Worm (Caenorhabditis elegans): ENCODE measurements around the gene C44C10.15.

C44C10.15 gene

ce11 chrX:11673063-11673759, 27.0 kb downstream of the C44C10.15 start:
- TF ChIP-seq ztf-1 (GFP tag; conservative IDR thresholded peaks at IDR 0.05) (no peak), sma-9 (GFP tag; optimal IDR thresholded peaks at IDR 0.05) (no peak), sma-9 (tag; optimal IDR thresholded peaks at IDR 0.05) (no peak), ama-1 (optimal IDR thresholded peaks at IDR 0.05) (no peak), mab-5 (tag; optimal IDR thresholded peaks at IDR 0.05) (peak; percentile 7)

ce11 chrX:11666545-11667177, 33.5 kb downstream of the C44C10.15 start, which contains the start of gene noca-2:
TSS of gene noca-2 (plus strand) at chrX:11667127.
- TF ChIP-seq C34F6.9 (tag; optimal IDR thresholded peaks at IDR 0.05) (peak; percentile 75), zag-1 (tag; optimal IDR thresholded peaks at IDR 0.05) (peak; percentile 55), egl-27 (tag; optimal IDR thresholded peaks at IDR 0.05) (peak; percentile 36), ama-1 (optimal IDR thresholded peaks at IDR 0.05) (no peak), F13H6.1 (tag; optimal IDR thresholded peaks at IDR 0.05) (peak; percentile 47), unc-55 (GFP tag; optimal IDR thresholded peaks at IDR 0.05) (peak; percentile 81), unc-39 (tag; optimal IDR thresholded peaks at IDR 0.05) (no peak), crh-2 (tag; optimal IDR thresholded peaks at IDR 0.05) (peak; percentile 8), fos-1 (tag; optimal IDR thresholded peaks at IDR 0.05) (peak; percentile 15), nhr-129 (tag; optimal IDR thresholded peaks at IDR 0.05) (peak; percentile 6), sem-4 (tag; optimal IDR thresholded peaks at IDR 0.05) (peak; percentile 3), alr-1 (tag; optimal IDR thresholded peaks at IDR 0.05) (no peak), gmeb-1 (tag; optimal IDR thresholded peaks at IDR 0.05) (no peak), elt-3 (tag; optimal IDR thresholded peaks at IDR 0.05) (no peak), sma-9 (GFP tag; optimal IDR thresholded peaks at IDR 0.05) (peak; percentile 67), sma-9 (tag; optimal IDR thresholded peaks at IDR 0.05) (no peak), lsy-2 (tag; optimal IDR thresholded peaks at IDR 0.05) (peak in 1 of 2 experiments; percentile 44), mab-5 (tag; optimal IDR thresholded peaks at IDR 0.05) (peak; percentile 76)

ce11 chrX:11665522-11666017, 34.6 kb downstream of the C44C10.15 start:
- TF ChIP-seq nhr-25 (tag; optimal IDR thresholded peaks at IDR 0.05): peak; percentile 14
- TF ChIP-seq blmp-1 (tag; optimal IDR thresholded peaks at IDR 0.05; ENCODE audit: insufficient read depth): peak; percentile 95
- TF ChIP-seq lsy-2 (tag; optimal IDR thresholded peaks at IDR 0.05): no peak
- TF ChIP-seq sem-4 (tag; optimal IDR thresholded peaks at IDR 0.05): peak; percentile 40
- TF ChIP-seq sma-9 (GFP tag; optimal IDR thresholded peaks at IDR 0.05): no peak
- no peak for TF ChIP-seq sma-9 (tag; optimal IDR thresholded peaks at IDR 0.05)

DNA sequence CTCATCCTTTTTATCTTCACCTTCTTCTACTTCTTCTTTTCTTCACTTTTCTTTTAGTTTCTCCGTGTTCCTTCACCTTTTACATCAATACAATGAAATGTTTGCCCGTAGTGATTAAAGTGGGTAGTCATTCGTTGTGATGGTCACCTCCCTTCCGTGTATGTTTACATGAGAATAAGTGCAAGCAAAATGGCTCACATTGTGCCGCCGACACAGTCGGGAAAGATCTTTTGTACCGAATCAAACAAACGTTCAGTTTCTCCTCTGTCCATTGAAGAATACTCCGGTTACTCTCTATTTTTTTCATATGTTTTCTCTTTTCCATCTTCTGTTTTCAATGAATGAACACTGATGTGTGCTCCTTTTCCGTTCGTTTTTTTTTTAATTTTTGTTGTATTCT, 36.0 kb downstream of the C44C10.15 start:
- TF ChIP-seq peb-1 (tag; optimal IDR thresholded peaks at IDR 0.05): no peak
- TF ChIP-seq ceh-16 (tag; optimal IDR thresholded peaks at IDR 0.05): no peak
- no peak for TF ChIP-seq elt-1 (tag; optimal IDR thresholded peaks at IDR 0.05)
- TF ChIP-seq dmd-4 (tag; optimal IDR thresholded peaks at IDR 0.05): no peak
- no peak for TF ChIP-seq nhr-237 (tag; optimal IDR thresholded peaks at IDR 0.05)
- no peak for TF ChIP-seq ceh-82 (tag; optimal IDR thresholded peaks at IDR 0.05)
- no peak for TF ChIP-seq egl-27 (tag; optimal IDR thresholded peaks at IDR 0.05)
- TF ChIP-seq gmeb-1 (tag; optimal IDR thresholded peaks at IDR 0.05): no peak
- TF ChIP-seq ama-1 (optimal IDR thresholded peaks at IDR 0.05): no peak
- TF ChIP-seq sma-9 (GFP tag; optimal IDR thresholded peaks at IDR 0.05): no peak
- TF ChIP-seq sma-9 (tag; optimal IDR thresholded peaks at IDR 0.05): no peak
- no peak for TF ChIP-seq nhr-129 (tag; optimal IDR thresholded peaks at IDR 0.05)
- no peak for TF ChIP-seq mab-5 (tag; optimal IDR thresholded peaks at IDR 0.05)
- no peak for TF ChIP-seq lin-13 (GFP tag; optimal IDR thresholded peaks at IDR 0.05)
- TF ChIP-seq R02D3.7 (tag; optimal IDR thresholded peaks at IDR 0.05): no peak
- no peak for TF ChIP-seq lsy-2 (tag; optimal IDR thresholded peaks at IDR 0.05)
- TF ChIP-seq ztf-1 (GFP tag; conservative IDR thresholded peaks at IDR 0.05): no peak
- no peak for TF ChIP-seq sem-4 (tag; optimal IDR thresholded peaks at IDR 0.05)
- no peak for TF ChIP-seq nhr-23 (tag; optimal IDR thresholded peaks at IDR 0.05)

DNA sequence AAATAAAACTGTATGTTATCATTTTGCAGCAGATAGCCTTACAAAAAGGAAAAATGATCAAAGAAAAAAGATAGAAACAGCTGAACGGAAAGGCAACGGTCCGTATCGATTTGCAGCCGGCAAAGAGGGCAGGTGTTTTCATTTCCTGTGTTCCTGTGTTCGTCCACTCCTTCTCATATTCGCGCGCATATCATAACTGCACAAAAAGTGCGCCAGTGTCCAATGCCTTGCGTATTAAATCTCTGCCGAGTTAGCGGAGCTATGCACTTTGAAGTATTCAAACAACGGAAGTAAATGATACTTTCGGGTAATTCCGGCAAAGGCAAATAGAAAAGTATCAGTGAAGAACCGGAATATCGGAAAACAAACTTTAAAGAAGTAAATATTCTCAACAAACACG, 37.6 kb downstream of the C44C10.15 start:
- TF ChIP-seq R02D3.7 (tag; optimal IDR thresholded peaks at IDR 0.05) (no peak), sma-9 (GFP tag; optimal IDR thresholded peaks at IDR 0.05) (peak; percentile 12), sma-9 (tag; optimal IDR thresholded peaks at IDR 0.05) (no peak), nhr-12 (tag; optimal IDR thresholded peaks at IDR 0.05) (no peak)
